Worm (Caenorhabditis elegans) whole organism, L1 larva: ENCODE measurements around the gene unc-23.
A peak's percentile ranks its signal among the peaks of the same experiment; 100 is the strongest.

Experiments used
- C34B4.2 ChIP-seq: sonication (generic microtip); optimal IDR thresholded peaks from 2 replicates; lab custom pipeline; 2017; ENCODE audit warnings: mild to moderate bottlenecking, missing genetic modification characterization, missing compliant biosample characterization
- alr-1 ChIP-seq: fragments of 200-800 bp; sonication (Bioruptor generic); optimal IDR thresholded peaks from 2 replicates; lab custom pipeline; 2018; ENCODE audit warnings: borderline replicate concordance, mild to moderate bottlenecking, missing genetic modification characterization, missing compliant biosample characterization
- aly-2 ChIP-seq: fragments of 150-350 bp; optimal IDR thresholded peaks from 2 replicates; lab custom pipeline; 2014; ENCODE audit warnings: missing biosample characterization, missing genetic modification characterization
- ceh-63 ChIP-seq: fragments of 200-800 bp; sonication (Bioruptor generic); optimal IDR thresholded peaks from 2 replicates; lab custom pipeline; 2018; ENCODE audit warnings: mild to moderate bottlenecking, missing genetic modification characterization, missing compliant biosample characterization
- ceh-8 ChIP-seq: fragments of 200-800 bp; sonication (Bioruptor generic); optimal IDR thresholded peaks from 2 replicates; lab custom pipeline; 2018; ENCODE audit warnings: mild to moderate bottlenecking, missing genetic modification characterization, moderate library complexity, missing compliant biosample characterization
- ceh-82 ChIP-seq, 3 experiments: fragments of 150-350 bp in 1 of 3; sonication (generic microtip) in 2 of 3; optimal IDR thresholded peaks; 2 replicates each; lab custom pipeline; 2014 to 2017; ENCODE audit warnings: missing biosample characterization in 3 of 3, missing genetic modification characterization in 3 of 3
- ceh-88 ChIP-seq: fragments of 200-800 bp; sonication (Bioruptor generic); IDR thresholded peaks from 2 replicates; pipeline ENCODE4 v1.3.6; 2022; ENCODE audit warnings: missing genetic modification characterization, missing compliant biosample characterization
- efl-1 ChIP-seq, 4 experiments: fragments of 150-350 bp; optimal IDR thresholded peaks in 3 of 4; peaks in 1 of 4; 1 replicate in 1 of 4; 2 replicates in 3 of 4; lab custom pipeline; 2014; ENCODE audit warnings: missing biosample characterization in 2 of 4, missing genetic modification characterization in 2 of 4, missing genetic modification reagents in 2 of 4
- egl-27 ChIP-seq, 2 experiments: fragments of 150-350 bp in 1 of 2; sonication (generic microtip); optimal IDR thresholded peaks; 3 replicates each; lab custom pipeline; 2017 to 2018; ENCODE audit warnings: missing biosample characterization in 2 of 2, missing genetic modification characterization in 2 of 2, missing genetic modification reagents in 2 of 2
- elt-2 ChIP-seq: sonication (generic microtip); optimal IDR thresholded peaks from 2 replicates; lab custom pipeline; 2016; ENCODE audit warnings: missing genetic modification characterization, mild to moderate bottlenecking, inconsistent platforms, missing compliant biosample characterization, missing genetic modification reagents
- elt-3 ChIP-seq, 6 experiments: fragments of 150-350 bp in 1 of 6; sonication (generic microtip); optimal IDR thresholded peaks; 2 replicates each; lab custom pipeline; 2017 to 2018; ENCODE audit warnings: missing biosample characterization in 6 of 6, missing genetic modification characterization in 6 of 6, inconsistent platforms in 1 of 6
- ets-5 ChIP-seq: fragments of 200-800 bp; sonication (Bioruptor generic); IDR thresholded peaks from 2 replicates; pipeline ENCODE4 v1.3.6; 2022; ENCODE audit warnings: missing genetic modification characterization, missing compliant biosample characterization
- fos-1 ChIP-seq: fragments of 150-350 bp; optimal IDR thresholded peaks from 2 replicates; lab custom pipeline; 2014; ENCODE audit warnings: missing biosample characterization, missing genetic modification characterization
- irx-1 ChIP-seq: sonication (generic microtip); optimal IDR thresholded peaks from 2 replicates; lab custom pipeline; 2016; ENCODE audit warnings: missing genetic modification characterization, missing compliant biosample characterization
- jun-1 ChIP-seq: fragments of 150-350 bp; optimal IDR thresholded peaks from 2 replicates; lab custom pipeline; 2014; ENCODE audit warnings: missing biosample characterization, missing genetic modification reagents, missing genetic modification characterization
- lin-35 ChIP-seq, 2 experiments: fragments of 150-350 bp; optimal IDR thresholded peaks; 2 replicates each; lab custom pipeline; 2014; ENCODE audit warnings: missing biosample characterization in 2 of 2, missing genetic modification characterization in 2 of 2, missing genetic modification reagents in 2 of 2
- lin-39 ChIP-seq: fragments of 150-350 bp; optimal IDR thresholded peaks from 2 replicates; lab custom pipeline; 2014; ENCODE audit warnings: missing biosample characterization, missing genetic modification reagents, missing genetic modification characterization
- lsy-2 ChIP-seq, 2 experiments: fragments of 150-350 bp; optimal IDR thresholded peaks; 2 replicates each; lab custom pipeline; 2014; ENCODE audit warnings: missing biosample characterization in 2 of 2, missing genetic modification characterization in 2 of 2
- mab-9 ChIP-seq: fragments of 200-800 bp; sonication (Bioruptor generic); IDR thresholded peaks from 2 replicates; pipeline ENCODE4 v1.3.6; 2022; ENCODE audit warnings: missing genetic modification reagents, missing genetic modification characterization, missing compliant biosample characterization
- mdl-1 ChIP-seq, 2 experiments: fragments of 150-350 bp; optimal IDR thresholded peaks; 2 replicates each; lab custom pipeline; 2014 to 2017; ENCODE audit warnings: missing biosample characterization in 2 of 2, missing genetic modification characterization in 2 of 2, inconsistent platforms in 1 of 2
- mep-1 ChIP-seq: fragments of 150-350 bp; optimal IDR thresholded peaks from 2 replicates; lab custom pipeline; 2014; ENCODE audit warnings: missing biosample characterization, missing genetic modification characterization
- nhr-11 ChIP-seq: fragments of 150-350 bp; optimal IDR thresholded peaks from 2 replicates; lab custom pipeline; 2014; ENCODE audit warnings: missing biosample characterization, missing genetic modification characterization
- nhr-19 ChIP-seq: fragments of 200-800 bp; sonication (Bioruptor generic); conservative IDR thresholded peaks from 2 replicates; pipeline ENCODE4 v1.3.6; 2022; ENCODE audit warnings: missing genetic modification characterization, missing compliant biosample characterization
- nhr-47 ChIP-seq: sonication (generic microtip); optimal IDR thresholded peaks from 2 replicates; lab custom pipeline; 2016; ENCODE audit warnings: mild to moderate bottlenecking, missing genetic modification characterization, moderate library complexity, missing compliant biosample characterization
- pax-3 ChIP-seq: fragments of 200-800 bp; sonication (Bioruptor generic); optimal IDR thresholded peaks from 2 replicates; lab custom pipeline; 2018; ENCODE audit warnings: mild to moderate bottlenecking, missing genetic modification characterization, moderate library complexity, missing compliant biosample characterization
- rnt-1 ChIP-seq: sonication (generic microtip); optimal IDR thresholded peaks from 2 replicates; lab custom pipeline; 2016; ENCODE audit warnings: mild to moderate bottlenecking, missing genetic modification characterization, moderate library complexity, missing compliant biosample characterization
- snpc-4 ChIP-seq: fragments of 150-350 bp; optimal IDR thresholded peaks from 2 replicates; lab custom pipeline; 2014; ENCODE audit warnings: missing biosample characterization, missing genetic modification characterization
- snu-23 ChIP-seq: sonication (generic microtip); optimal IDR thresholded peaks from 2 replicates; lab custom pipeline; 2016; ENCODE audit warnings: missing genetic modification characterization, missing compliant biosample characterization
- swsn-7 ChIP-seq: sonication (generic microtip); optimal IDR thresholded peaks from 2 replicates; lab custom pipeline; 2016; ENCODE audit warnings: missing genetic modification characterization, missing compliant biosample characterization
- unc-30 ChIP-seq: sonication (generic microtip); optimal IDR thresholded peaks from 2 replicates; lab custom pipeline; 2017; ENCODE audit warnings: missing biosample characterization, missing genetic modification characterization
- unc-62 ChIP-seq: fragments of 150-350 bp; optimal IDR thresholded peaks from 2 replicates; lab custom pipeline; 2014; ENCODE audit warnings: missing biosample characterization, missing genetic modification reagents, missing genetic modification characterization
- unc-98 ChIP-seq: fragments of 200-800 bp; sonication (Bioruptor generic); IDR thresholded peaks from 2 replicates; pipeline ENCODE4 v1.3.6; 2022; ENCODE audit warnings: missing genetic modification characterization, missing compliant biosample characterization
- zag-1 ChIP-seq: fragments of 150-350 bp; optimal IDR thresholded peaks from 2 replicates; lab custom pipeline; 2014; ENCODE audit warnings: missing biosample characterization, missing genetic modification characterization
- ztf-11 ChIP-seq, 2 experiments: sonication (generic microtip); optimal IDR thresholded peaks; 2 replicates each; lab custom pipeline; 2016 to 2017; ENCODE audit warnings: missing genetic modification characterization in 2 of 2, missing biosample characterization in 1 of 2, missing compliant biosample characterization in 1 of 2

Gene unc-23

DNA sequence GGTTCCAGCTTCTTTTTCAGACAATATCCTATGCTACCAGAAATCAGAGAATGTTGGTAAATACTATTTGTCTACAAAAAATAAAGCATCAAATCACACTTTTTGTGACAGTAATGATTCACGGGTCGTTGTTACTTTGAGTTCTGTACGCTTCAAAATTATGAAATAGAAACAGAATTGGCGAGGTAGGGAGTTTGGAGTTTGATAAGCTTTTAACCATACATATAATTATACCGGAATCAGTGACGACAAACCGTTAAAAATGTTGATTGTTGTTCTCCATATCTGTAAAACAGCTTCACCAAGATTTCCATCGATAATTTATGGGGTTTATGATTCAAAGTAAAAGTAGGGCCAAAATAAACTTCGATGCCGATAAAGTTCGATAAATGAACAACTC lies 41.7 kb downstream of the unc-23 start:
- no peak for TF ChIP-seq rnt-1 (tag; lab: Kevin White, UChicago)
- no peak for TF ChIP-seq unc-30 (tag; lab: Kevin White, UChicago)
- TF ChIP-seq irx-1, result no peak
- no peak for TF ChIP-seq jun-1
- no peak for TF ChIP-seq efl-1 (optimal IDR thresholded peaks at IDR 0.05; lab: Kevin White, UChicago)
- peak in 1 of 2 experiments; percentile 62 for TF ChIP-seq efl-1 (GFP tag; optimal IDR thresholded peaks at IDR 0.05 in 1 of 2; lab: Kevin White, UChicago)

DNA sequence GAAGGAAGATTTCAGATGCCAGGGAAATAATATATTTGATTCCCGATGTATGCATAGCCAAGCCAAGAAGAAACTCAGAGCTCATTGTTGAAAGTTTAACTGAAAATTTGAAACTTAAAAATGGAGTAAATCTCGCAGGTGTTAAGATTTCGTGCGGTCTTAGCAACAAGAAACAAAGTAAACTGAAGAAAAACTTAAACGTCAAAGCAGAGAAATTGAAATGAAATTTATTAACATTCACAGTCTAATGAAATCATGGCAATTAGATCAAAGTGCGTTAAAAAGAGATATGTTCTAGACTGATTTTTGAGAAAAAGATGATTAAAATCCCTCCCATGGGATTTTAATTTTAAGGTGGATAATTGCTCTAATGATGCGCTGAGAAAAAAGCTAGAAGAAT lies 44.7 kb downstream of the unc-23 start, which contains the start of gene str-84:
Gene str-84, minus strand, starts transcription at position 101 of the 400 bp plus-strand sequence.
- TF ChIP-seq alr-1 (tag; lab: Kevin White, UChicago), result no peak
- TF ChIP-seq mep-1 (tag; lab: Kevin White, UChicago), result no peak
- peak; percentile 83 for TF ChIP-seq ceh-8 (GFP tag; lab: Kevin White, UChicago)
- TF ChIP-seq, all 84 proteins: peak for 1

DNA sequence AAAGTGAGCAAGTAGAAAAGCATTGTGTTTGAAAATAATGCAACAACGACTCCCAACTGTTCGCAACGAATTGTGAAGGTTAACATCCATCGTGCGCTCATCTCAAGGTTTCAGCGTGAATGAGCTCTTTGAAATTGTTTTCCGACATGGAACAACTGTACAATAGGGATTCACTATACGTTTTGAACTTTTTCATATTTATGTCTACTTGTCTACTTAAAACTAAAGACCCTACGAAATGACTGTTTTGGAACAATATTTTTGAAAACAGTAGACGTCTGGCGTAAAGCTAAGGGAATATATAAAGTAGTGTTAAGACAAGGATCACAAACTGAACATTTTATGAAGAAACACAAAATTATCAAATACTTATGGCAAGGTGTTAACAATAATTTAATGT lies 47.4 kb downstream of the unc-23 start, which contains the start of gene str-86:
Gene str-86, minus strand, starts transcription at position 101 of the 400 bp plus-strand sequence.
- no peak for TF ChIP-seq nhr-19 (GFP tag; lab: Robert Waterston, UW)
- no peak for TF ChIP-seq ceh-8 (GFP tag; lab: Kevin White, UChicago)
- TF ChIP-seq ceh-63 (GFP tag; lab: Kevin White, UChicago), result no peak
- no peak for TF ChIP-seq aly-2 (tag; lab: Kevin White, UChicago)

DNA sequence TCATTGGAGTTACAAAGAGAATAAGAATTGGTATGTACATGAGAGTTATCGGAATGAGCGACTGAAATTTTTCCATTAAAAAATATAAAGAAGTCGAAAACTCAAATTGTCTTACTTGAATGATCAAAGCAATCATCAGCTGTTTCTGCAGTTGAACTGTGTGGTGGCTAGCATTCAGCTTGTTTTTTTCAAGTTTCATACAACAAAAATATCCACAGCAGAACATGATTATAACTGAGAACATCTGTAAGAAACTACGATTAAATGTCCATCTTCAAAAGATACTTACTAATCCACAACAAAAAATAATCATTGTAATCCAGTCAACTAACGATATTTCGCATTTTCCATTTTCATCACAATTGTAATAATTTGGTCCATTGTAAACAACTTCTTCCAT lies 48.6 kb downstream of the unc-23 start:
- TF ChIP-seq efl-1 (optimal IDR thresholded peaks at IDR 0.05; lab: Kevin White, UChicago) (no peak), efl-1 (GFP tag; optimal IDR thresholded peaks at IDR 0.05 in 1 of 2; lab: Kevin White, UChicago) (peak in 1 of 2 experiments; percentile 92), C34B4.2 (tag; lab: Kevin White, UChicago) (no peak), lin-35 (GFP tag; optimal IDR thresholded peaks at IDR 0.05; lab: Kevin White, UChicago) (no peak), unc-30 (tag; lab: Kevin White, UChicago) (no peak), lsy-2 (tag; optimal IDR thresholded peaks at IDR 0.05; lab: Kevin White, UChicago) (no peak), elt-3 (tag; optimal IDR thresholded peaks at IDR 0.05; lab: Kevin White, UChicago) (no peak), snu-23 (no peak)

DNA sequence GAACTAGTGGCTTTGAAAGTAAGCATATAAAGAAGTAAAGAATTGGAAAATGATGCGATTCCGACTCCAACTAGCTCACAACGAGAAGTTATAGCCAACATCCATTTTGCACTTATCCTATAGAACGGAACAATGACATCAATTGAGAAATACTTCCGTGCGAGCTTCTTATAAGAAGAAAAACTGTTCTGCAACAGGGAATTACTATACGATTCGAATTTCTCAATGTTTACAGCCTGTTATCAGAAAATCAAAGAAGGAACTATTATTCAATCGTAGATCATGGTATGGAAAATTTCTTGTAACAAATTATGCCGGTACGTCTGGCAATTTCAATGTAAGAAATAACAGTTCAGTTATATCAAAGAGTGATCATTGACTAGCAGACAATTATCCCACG lies 49.6 kb downstream of the unc-23 start, which contains the start of gene str-85:
Gene str-85, minus strand, starts transcription at position 101 of the 400 bp plus-strand sequence.
- no peak for TF ChIP-seq fos-1
- no peak for TF ChIP-seq ztf-11 (tag; optimal IDR thresholded peaks at IDR 0.05; lab: Kevin White, UChicago)
- TF ChIP-seq mdl-1 (tag; optimal IDR thresholded peaks at IDR 0.05; lab: Kevin White, UChicago), result no peak
- TF ChIP-seq egl-27 (tag; optimal IDR thresholded peaks at IDR 0.05; lab: Kevin White, UChicago), result no peak
- no peak for TF ChIP-seq elt-2
- no peak for TF ChIP-seq mab-9 (GFP tag; lab: Robert Waterston, UW)
- no peak for TF ChIP-seq ceh-82 (tag; optimal IDR thresholded peaks at IDR 0.05; lab: Kevin White, UChicago)
- TF ChIP-seq ceh-88 (GFP tag; lab: Robert Waterston, UW), result no peak
- TF ChIP-seq pax-3, result no peak
- no peak for TF ChIP-seq zag-1 (tag; lab: Kevin White, UChicago)
- TF ChIP-seq mep-1 (tag; lab: Kevin White, UChicago), result no peak
- no peak for TF ChIP-seq swsn-7 (tag; lab: Kevin White, UChicago)
- no peak for TF ChIP-seq unc-98 (GFP tag; lab: Robert Waterston, UW)

DNA sequence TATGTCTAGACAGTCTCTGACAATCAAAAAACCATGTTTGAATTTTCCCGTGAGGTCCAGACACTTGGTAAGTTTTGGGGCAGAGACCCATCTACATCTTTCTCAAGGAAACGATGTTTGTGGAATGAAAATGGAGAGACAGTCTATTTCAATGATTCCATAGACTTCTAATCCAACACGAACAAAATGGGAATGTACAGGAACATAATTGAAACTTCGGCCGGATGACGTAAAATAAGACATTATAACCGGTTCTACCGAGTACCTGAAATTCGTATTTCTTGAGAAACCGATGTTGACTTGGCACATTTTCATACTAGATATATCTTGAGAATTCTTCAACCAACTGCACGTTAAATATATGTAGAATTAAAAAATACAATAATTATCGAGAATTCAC lies 51.9 kb downstream of the unc-23 start, which contains the start of gene str-87:
Gene str-87, minus strand, starts transcription at position 101 of the 400 bp plus-strand sequence.
- no peak for TF ChIP-seq snpc-4 (tag; lab: Kevin White, UChicago)
- no peak for TF ChIP-seq swsn-7 (tag; lab: Kevin White, UChicago)
- no peak for TF ChIP-seq lin-39
- TF ChIP-seq ets-5 (GFP tag; lab: Robert Waterston, UW), result no peak
- no peak for TF ChIP-seq egl-27 (tag; optimal IDR thresholded peaks at IDR 0.05; lab: Kevin White, UChicago)
- TF ChIP-seq nhr-11, result no peak
- no peak for TF ChIP-seq unc-62 (GFP tag; lab: Kevin White, UChicago)
- no peak for TF ChIP-seq nhr-47 (tag; lab: Kevin White, UChicago)
- TF ChIP-seq snu-23, result no peak
- no peak for TF ChIP-seq efl-1 (optimal IDR thresholded peaks at IDR 0.05; lab: Kevin White, UChicago)
- no peak for TF ChIP-seq efl-1 (GFP tag; optimal IDR thresholded peaks at IDR 0.05 in 1 of 2; lab: Kevin White, UChicago)
- TF ChIP-seq ceh-88 (GFP tag; lab: Robert Waterston, UW), result no peak
